Worm (Caenorhabditis elegans) whole organism, midembryonic: ENCODE measurements around the gene arrd-6.
A peak's percentile ranks its signal among the peaks of the same experiment; 100 is the strongest.

Experiments
- T22C8.4 ChIP-seq: fragments of 200-800 bp; sonication (Bioruptor generic); IDR thresholded peaks from 2 replicates; pipeline ENCODE4 v1.3.6; 2022; ENCODE audit warnings: missing genetic modification characterization, missing compliant biosample characterization
- cog-1 ChIP-seq: sonication (generic microtip); optimal IDR thresholded peaks from 2 replicates; lab custom pipeline; 2016; ENCODE audit warnings: missing genetic modification characterization, missing compliant biosample characterization
- flt-1 ChIP-seq: fragments of 200-800 bp; sonication (Bioruptor generic); IDR thresholded peaks from 2 replicates; pipeline ENCODE4 v1.3.6; 2022; ENCODE audit warnings: missing genetic modification characterization, missing compliant biosample characterization
- klf-2 ChIP-seq: fragments of 200-800 bp; sonication (Bioruptor generic); conservative IDR thresholded peaks from 2 replicates; pipeline ENCODE4 v1.3.6; 2022; ENCODE audit warnings: missing genetic modification reagents, missing genetic modification characterization, missing compliant biosample characterization
- med-1 ChIP-seq: sonication (generic microtip); optimal IDR thresholded peaks from 2 replicates; lab custom pipeline; 2017; ENCODE audit warnings: missing genetic modification characterization, mild to moderate bottlenecking, missing compliant biosample characterization, antibody characterized with exemption, missing genetic modification reagents; ENCODE audit not compliant: insufficient read depth
- ref-1 ChIP-seq: fragments of 200-800 bp; sonication (Bioruptor generic); conservative IDR thresholded peaks from 2 replicates; pipeline ENCODE4 v1.3.6; 2022; ENCODE audit warnings: missing genetic modification reagents, missing genetic modification characterization, missing compliant biosample characterization
- tab-1 ChIP-seq: fragments of 200-800 bp; sonication (Bioruptor generic); IDR thresholded peaks from 2 replicates; pipeline ENCODE4 v1.3.6; 2022; ENCODE audit warnings: missing genetic modification characterization, missing compliant biosample characterization
- ztf-23 ChIP-seq: fragments of 200-800 bp; sonication (Bioruptor generic); IDR thresholded peaks from 2 replicates; pipeline ENCODE4 v1.3.6; 2022; ENCODE audit warnings: missing genetic modification reagents, missing genetic modification characterization, missing compliant biosample characterization
- ztf-29 ChIP-seq: fragments of 200-800 bp; sonication (Bioruptor generic); IDR thresholded peaks from 2 replicates; pipeline ENCODE4 v1.3.6; 2022; ENCODE audit warnings: missing genetic modification reagents, missing genetic modification characterization, missing compliant biosample characterization

arrd-6 gene

DNA sequence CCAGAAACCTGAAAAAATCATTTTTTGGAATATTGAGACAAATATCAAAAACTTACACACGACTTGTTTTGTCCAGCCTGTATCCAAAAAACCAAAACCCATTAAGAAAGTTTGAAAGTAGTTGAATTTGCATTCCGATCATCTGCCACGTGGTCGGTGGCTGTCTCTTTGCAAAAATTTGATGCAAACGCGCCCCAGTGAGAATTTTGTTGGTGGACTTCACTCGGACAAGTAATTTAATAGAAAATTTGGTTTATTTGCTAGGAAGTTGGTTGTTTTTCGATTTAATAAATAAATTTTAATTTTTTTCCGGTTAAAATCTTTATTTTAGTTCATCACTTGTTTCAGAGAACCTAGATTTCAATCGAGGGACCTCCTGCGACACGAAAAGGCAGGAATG lies 32.8 kb downstream of the arrd-6 start:
- TF ChIP-seq cog-1 (tag; lab: Kevin White, UChicago) (no peak), T22C8.4 (no peak), tab-1 (GFP tag; lab: Robert Waterston, UW) (no peak), ztf-23 (GFP tag; lab: Robert Waterston, UW) (no peak), flt-1 (GFP tag; lab: Robert Waterston, UW) (no peak), klf-2 (no peak), ref-1 (GFP tag; lab: Robert Waterston, UW) (no peak), ztf-29 (GFP tag; lab: Robert Waterston, UW) (no peak), med-1 (GFP tag; lab: Kevin White, UChicago) (no peak)

DNA sequence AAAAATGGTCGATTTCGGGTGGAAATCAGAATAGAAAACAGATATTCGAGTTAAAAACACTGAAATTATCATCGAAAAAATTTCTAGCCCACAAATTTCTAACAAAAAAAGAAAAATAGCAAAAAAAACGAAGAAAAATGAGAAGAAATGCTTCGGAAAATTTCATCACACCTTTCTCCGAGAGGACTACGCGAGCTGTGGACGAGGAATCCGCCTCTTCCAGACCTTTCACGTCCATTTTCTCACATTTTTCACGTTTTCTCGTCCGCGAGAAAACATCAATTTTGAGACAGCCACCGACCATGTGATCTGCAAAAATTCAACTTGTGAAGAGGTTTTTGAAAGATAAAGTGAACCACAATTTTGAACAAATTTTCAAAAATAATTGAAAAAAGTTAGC lies 33.9 kb downstream of the arrd-6 start:
- TF ChIP-seq cog-1 (tag; lab: Kevin White, UChicago) (no peak), tab-1 (GFP tag; lab: Robert Waterston, UW) (no peak), ztf-29 (GFP tag; lab: Robert Waterston, UW) (no peak), klf-2 (no peak), med-1 (GFP tag; lab: Kevin White, UChicago) (no peak), ref-1 (GFP tag; lab: Robert Waterston, UW) (no peak), T22C8.4 (no peak), flt-1 (GFP tag; lab: Robert Waterston, UW) (no peak), ztf-23 (GFP tag; lab: Robert Waterston, UW) (no peak)

ce11 chrII:11177376-11177775 lies 34.8 kb downstream of the arrd-6 start, which contains the start of gene F37H8.6:
Gene F37H8.6, minus strand, starts transcription at chrII:11177476.
- TF ChIP-seq tab-1 (GFP tag; lab: Robert Waterston, UW) (no peak), ref-1 (GFP tag; lab: Robert Waterston, UW) (no peak), ztf-23 (GFP tag; lab: Robert Waterston, UW) (no peak), flt-1 (GFP tag; lab: Robert Waterston, UW) (no peak), T22C8.4 (no peak), med-1 (GFP tag; lab: Kevin White, UChicago) (no peak), cog-1 (tag; lab: Kevin White, UChicago) (no peak), klf-2 (no peak), ztf-29 (GFP tag; lab: Robert Waterston, UW) (no peak)

DNA sequence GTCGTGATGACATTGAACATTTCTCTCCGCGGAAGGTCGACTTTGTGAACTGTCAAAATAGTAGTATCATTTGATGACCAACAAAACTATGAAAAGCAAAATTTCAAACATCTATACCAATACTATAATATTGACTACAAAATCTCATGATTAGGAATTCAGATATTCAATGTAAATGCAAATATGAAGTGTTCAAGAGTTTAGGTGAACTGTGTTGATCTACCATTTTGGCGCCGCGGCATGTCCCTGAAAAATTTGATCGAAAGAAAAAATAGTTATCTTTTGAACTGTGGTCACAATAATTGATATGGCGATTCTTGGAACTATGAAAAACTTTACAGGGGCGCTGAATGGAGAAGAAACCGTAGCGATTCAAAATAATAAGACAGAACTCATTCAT lies 36.2 kb downstream of the arrd-6 start:
- TF ChIP-seq klf-2 (no peak), med-1 (GFP tag; lab: Kevin White, UChicago) (no peak), T22C8.4 (no peak), cog-1 (tag; lab: Kevin White, UChicago) (no peak), tab-1 (GFP tag; lab: Robert Waterston, UW) (no peak), ztf-29 (GFP tag; lab: Robert Waterston, UW) (no peak), flt-1 (GFP tag; lab: Robert Waterston, UW) (no peak), ztf-23 (GFP tag; lab: Robert Waterston, UW) (no peak), ref-1 (GFP tag; lab: Robert Waterston, UW) (no peak)

DNA sequence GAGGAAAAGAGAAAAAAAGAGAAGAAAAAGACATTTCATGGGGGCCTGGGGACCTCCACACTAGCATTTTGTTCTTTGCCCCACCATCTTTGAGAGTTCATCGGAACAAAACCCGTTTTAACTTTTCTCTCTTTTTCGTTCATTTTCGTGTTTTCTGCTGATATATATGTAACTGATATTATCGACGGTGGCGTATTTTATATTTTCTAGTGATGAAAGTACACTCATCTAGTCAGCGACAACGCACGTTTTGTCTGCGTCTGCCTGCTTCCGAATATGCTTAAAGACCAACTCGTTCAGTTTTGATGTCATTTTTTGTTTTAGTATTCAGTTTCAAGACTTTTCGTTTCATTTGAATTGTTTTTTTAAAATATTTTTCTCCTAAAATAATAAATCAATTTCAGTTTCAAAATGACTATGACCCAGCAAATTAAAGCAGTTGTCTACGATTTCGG lies 38.7 kb downstream of the arrd-6 start, which contains the start of gene bigr-1:
TSS of gene bigr-1 (plus strand) at position 405 of the 455 bp plus-strand sequence.
- TF ChIP-seq med-1 (GFP tag; lab: Kevin White, UChicago) (no peak), tab-1 (GFP tag; lab: Robert Waterston, UW) (no peak), ztf-29 (GFP tag; lab: Robert Waterston, UW) (no peak), klf-2 (no peak), flt-1 (GFP tag; lab: Robert Waterston, UW) (no peak), ref-1 (GFP tag; lab: Robert Waterston, UW) (no peak)

ce11 chrII:11184757-11185341 lies 42.3 kb downstream of the arrd-6 start, which contains the start of gene lir-3:
Gene lir-3, minus strand, starts transcription at chrII:11184807.
- no peak for TF ChIP-seq tab-1 (GFP tag; lab: Robert Waterston, UW)
- TF ChIP-seq T22C8.4: peak; percentile 51; the same call in 1 of the 2 replicates
- no peak for TF ChIP-seq ztf-29 (GFP tag; lab: Robert Waterston, UW)
- 0 out of 2 replicates have a peak, but pooled peaks have one; percentile 24 for TF ChIP-seq klf-2

ce11 chrII:11185728-11186127 lies 43.2 kb downstream of the arrd-6 start, which contains the start of gene sfxn-1.2:
Gene sfxn-1.2, plus strand, starts transcription at chrII:11186028.
- TF ChIP-seq cog-1 (tag; lab: Kevin White, UChicago) (no peak), T22C8.4 (no peak), klf-2 (no peak), med-1 (GFP tag; lab: Kevin White, UChicago) (no peak), ztf-23 (GFP tag; lab: Robert Waterston, UW) (no peak), flt-1 (GFP tag; lab: Robert Waterston, UW) (no peak), tab-1 (GFP tag; lab: Robert Waterston, UW) (no peak)

DNA sequence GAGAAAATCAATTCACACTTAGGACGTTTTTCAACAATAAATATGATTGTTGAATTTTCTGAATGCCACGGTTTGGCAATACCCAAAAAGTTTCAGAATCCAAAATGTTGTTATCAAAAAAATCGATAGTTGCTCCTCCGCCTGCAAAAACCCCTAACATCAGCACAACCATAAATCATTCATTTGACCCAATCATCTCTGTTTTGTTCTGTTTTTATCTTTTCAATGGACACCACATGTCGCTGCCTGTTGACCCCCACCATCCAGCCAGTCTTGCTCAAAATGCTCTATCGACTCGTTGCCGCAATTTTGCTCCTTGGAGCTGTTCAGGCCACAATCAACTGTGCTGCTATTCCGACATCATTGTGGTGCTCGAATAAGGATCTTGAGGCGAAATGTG lies 45.5 kb downstream of the arrd-6 start, which contains the start of gene F37H8.5:
TSS of gene F37H8.5 (plus strand) at position 181 of the 400 bp plus-strand sequence.
- TF ChIP-seq med-1 (GFP tag; lab: Kevin White, UChicago) (no peak), ztf-29 (GFP tag; lab: Robert Waterston, UW) (no peak), tab-1 (GFP tag; lab: Robert Waterston, UW) (no peak), cog-1 (tag; lab: Kevin White, UChicago) (no peak), T22C8.4 (no peak), klf-2 (no peak)

DNA sequence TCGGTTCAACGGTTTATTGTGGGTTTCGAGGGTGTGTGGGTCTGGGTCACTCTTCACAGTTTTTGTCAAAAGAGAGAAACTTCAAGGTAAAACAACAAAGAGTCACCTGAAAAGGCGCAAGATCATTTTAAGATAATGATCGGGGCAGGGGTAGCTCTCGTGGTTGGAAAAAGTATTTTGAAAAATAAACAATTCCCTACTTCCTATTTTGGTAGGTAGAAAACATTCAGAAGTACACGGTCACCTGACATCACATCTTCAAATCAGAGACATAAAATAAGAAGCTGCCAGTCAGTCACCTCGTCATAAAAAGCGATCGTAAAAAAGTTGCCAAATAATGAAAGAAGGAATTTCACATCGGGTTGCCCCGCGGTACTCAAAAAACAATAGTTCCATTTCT lies 49.9 kb downstream of the arrd-6 start:
- TF ChIP-seq tab-1 (GFP tag; lab: Robert Waterston, UW): no peak
- no peak for TF ChIP-seq cog-1 (tag; lab: Kevin White, UChicago)
- no peak for TF ChIP-seq flt-1 (GFP tag; lab: Robert Waterston, UW)
- no peak for TF ChIP-seq ztf-23 (GFP tag; lab: Robert Waterston, UW)
- TF ChIP-seq med-1 (GFP tag; lab: Kevin White, UChicago): no peak
- TF ChIP-seq T22C8.4: no peak
